Fruit fly (Drosophila melanogaster) whole organism, embryonic: ENCODE data around the gene lqfR.

ENCODE experiments used
- B-H2 ChIP-seq: fragments of 200-800 bp; sonication (Bioruptor generic); optimal IDR thresholded peaks from 2 replicates; lab custom pipeline; 2018; ENCODE audit warnings: missing biosample characterization, mild to moderate bottlenecking, missing genetic modification characterization
- CG10543 ChIP-seq: fragments of 200-800 bp; sonication (Bioruptor generic); optimal IDR thresholded peaks from 3 replicates; lab custom pipeline; 2017; ENCODE audit warnings: missing biosample characterization, mild to moderate bottlenecking, missing genetic modification characterization, moderate library complexity
- CG13894 ChIP-seq: fragments of 200-800 bp; sonication (Bioruptor generic); optimal IDR thresholded peaks from 3 replicates; lab custom pipeline; 2018; ENCODE audit warnings: missing biosample characterization, mild to moderate bottlenecking, missing genetic modification characterization, moderate library complexity
- CG16815 ChIP-seq: fragments of 200-800 bp; sonication (Bioruptor generic); optimal IDR thresholded peaks from 3 replicates; lab custom pipeline; 2017; ENCODE audit warnings: missing biosample characterization, mild to moderate bottlenecking, missing genetic modification characterization
- CG2678 ChIP-seq: fragments of 200-800 bp; sonication (Bioruptor generic); optimal IDR thresholded peaks from 3 replicates; lab custom pipeline; 2019; ENCODE audit warnings: missing biosample characterization, mild to moderate bottlenecking, missing genetic modification characterization, moderate library complexity
- CG34376 ChIP-seq: fragments of 200-800 bp; sonication (Bioruptor generic); optimal IDR thresholded peaks from 2 replicates; lab custom pipeline; 2018; ENCODE audit warnings: missing biosample characterization, mild to moderate bottlenecking, missing genetic modification characterization
- CG4707 ChIP-seq: fragments of 200-800 bp; sonication (Bioruptor generic); optimal IDR thresholded peaks from 2 replicates; lab custom pipeline; 2018; ENCODE audit warnings: missing biosample characterization, mild to moderate bottlenecking, missing genetic modification characterization, moderate library complexity
- CG6254 ChIP-seq: fragments of 200-800 bp; sonication (Bioruptor generic); optimal IDR thresholded peaks from 3 replicates; lab custom pipeline; 2017; ENCODE audit warnings: mild to moderate bottlenecking, missing biosample characterization, missing genetic modification reagents, missing genetic modification characterization
- CG7928 ChIP-seq: fragments of 200-800 bp; sonication (Bioruptor generic); optimal IDR thresholded peaks from 2 replicates; lab custom pipeline; 2017; ENCODE audit warnings: missing biosample characterization, mild to moderate bottlenecking, missing genetic modification characterization
- CG7963 ChIP-seq: fragments of 200-800 bp; sonication (Bioruptor generic); IDR thresholded peaks from 3 replicates; pipeline ENCODE4 v1.3.6; 2022; ENCODE audit warnings: missing biosample characterization, missing genetic modification characterization; ENCODE audit not compliant: partially characterized antibody
- CG8765 ChIP-seq: fragments of 200-800 bp; sonication (Bioruptor generic); IDR thresholded peaks from 2 replicates; pipeline ENCODE4 v1.3.6; 2022; ENCODE audit warnings: missing biosample characterization, missing genetic modification characterization
- CG8924 ChIP-seq: fragments of 200-800 bp; optimal IDR thresholded peaks from 3 replicates; lab custom pipeline; 2019; ENCODE audit warnings: missing biosample characterization, mild to moderate bottlenecking, missing genetic modification characterization, moderate library complexity
- Doc3 ChIP-seq: fragments of 200-800 bp; sonication (Bioruptor generic); IDR thresholded peaks from 3 replicates; pipeline ENCODE4 v1.3.6; 2022; ENCODE audit warnings: missing biosample characterization, missing genetic modification characterization; ENCODE audit not compliant: partially characterized antibody
- Drgx ChIP-seq: fragments of 200-800 bp; sonication (Bioruptor generic); IDR thresholded peaks from 2 replicates; pipeline ENCODE4 v1.3.6; 2022; ENCODE audit warnings: missing biosample characterization, missing genetic modification characterization
- Gug ChIP-seq: fragments of 200-800 bp; sonication (Bioruptor generic); IDR thresholded peaks from 4 replicates; pipeline ENCODE4 v1.3.6; 2022; ENCODE audit warnings: missing biosample characterization, missing genetic modification characterization
- H2.0 ChIP-seq: fragments of 200-800 bp; sonication (Bioruptor generic); IDR thresholded peaks from 2 replicates; pipeline ENCODE4 v1.3.6; 2022; ENCODE audit warnings: missing biosample characterization, missing genetic modification characterization
- HLH54F ChIP-seq: fragments of 200-800 bp; sonication (Bioruptor generic); optimal IDR thresholded peaks from 3 replicates; lab custom pipeline; 2016; ENCODE audit warnings: missing biosample characterization, missing genetic modification characterization
- Hey ChIP-seq: fragments of 200-800 bp; sonication (Bioruptor generic); optimal IDR thresholded peaks from 3 replicates; lab custom pipeline; 2018; ENCODE audit warnings: missing biosample characterization, mild to moderate bottlenecking, missing genetic modification characterization
- Hr51 ChIP-seq, 2 experiments: fragments of 200-800 bp; sonication (Bioruptor generic); optimal IDR thresholded peaks; 2 replicates in 1 of 2; 3 replicates in 1 of 2; lab custom pipeline; 2016 to 2018; ENCODE audit warnings: missing biosample characterization in 2 of 2, missing genetic modification characterization in 2 of 2, mild to moderate bottlenecking in 1 of 2, moderate library complexity in 1 of 2
- Lpt ChIP-seq: fragments of >200 bp; optimal IDR thresholded peaks from 2 replicates; lab custom pipeline; 2018; ENCODE audit warnings: missing biosample characterization, missing genetic modification characterization
- PHDP ChIP-seq: fragments of 200-800 bp; sonication (Bioruptor generic); optimal IDR thresholded peaks from 3 replicates; lab custom pipeline; 2018; ENCODE audit warnings: missing biosample characterization, mild to moderate bottlenecking, missing genetic modification characterization, moderate library complexity
- Ssrp ChIP-seq: fragments of 200-800 bp; sonication (Bioruptor generic); optimal IDR thresholded peaks from 2 replicates; lab custom pipeline; 2018; ENCODE audit warnings: missing biosample characterization, mild to moderate bottlenecking, missing genetic modification characterization, moderate library complexity
- Taf1 ChIP-seq: fragments of 200-800 bp; sonication (Bioruptor generic); IDR thresholded peaks from 2 replicates; pipeline ENCODE4 v1.3.6; 2022; ENCODE audit warnings: missing biosample characterization, missing genetic modification characterization
- Xrp1 ChIP-seq: fragments of 200-800 bp; sonication (Bioruptor generic); IDR thresholded peaks from 2 replicates; pipeline ENCODE4 v1.3.6; 2022; ENCODE audit warnings: missing biosample characterization, missing genetic modification characterization
- ab ChIP-seq: fragments of 200-800 bp; sonication (Bioruptor generic); optimal IDR thresholded peaks from 2 replicates; lab custom pipeline; 2016; ENCODE audit warnings: missing biosample characterization, missing genetic modification characterization
- ac ChIP-seq: fragments of 200-800 bp; sonication (Bioruptor generic); optimal IDR thresholded peaks from 3 replicates; lab custom pipeline; 2017; ENCODE audit warnings: missing biosample characterization, mild to moderate bottlenecking, missing genetic modification characterization
- al ChIP-seq: fragments of 200-800 bp; sonication (Bioruptor generic); IDR thresholded peaks from 2 replicates; pipeline ENCODE4 v1.3.6; 2022; ENCODE audit warnings: missing biosample characterization, missing genetic modification characterization
- ap ChIP-seq: fragments of 200-800 bp; sonication (Bioruptor generic); IDR thresholded peaks from 2 replicates; pipeline ENCODE4 v1.3.6; 2022; ENCODE audit warnings: missing biosample characterization, missing genetic modification characterization
- ase ChIP-seq: fragments of 200-800 bp; sonication (Bioruptor generic); IDR thresholded peaks from 3 replicates; pipeline ENCODE4 v1.3.6; 2022; ENCODE audit warnings: missing biosample characterization, missing genetic modification characterization
- btn ChIP-seq: fragments of 200-800 bp; sonication (Bioruptor generic); optimal IDR thresholded peaks from 2 replicates; lab custom pipeline; 2016; ENCODE audit warnings: missing biosample characterization, missing genetic modification characterization
- chinmo ChIP-seq: fragments of 200-800 bp; sonication (Bioruptor generic); IDR thresholded peaks from 4 replicates; pipeline ENCODE4 v1.3.6; 2022; ENCODE audit warnings: missing biosample characterization, missing genetic modification characterization; ENCODE audit not compliant: partially characterized antibody
- crol ChIP-seq: fragments of 200-800 bp; sonication (Bioruptor generic); IDR thresholded peaks from 2 replicates; pipeline ENCODE4 v1.3.6; 2022; ENCODE audit warnings: missing biosample characterization, missing genetic modification characterization
- esg ChIP-seq: fragments of 200-800 bp; sonication (Bioruptor generic); conservative IDR thresholded peaks from 2 replicates; pipeline ENCODE4 v1.3.6; 2022; ENCODE audit warnings: missing biosample characterization, missing genetic modification characterization
- fd96Cb ChIP-seq: fragments of 200-800 bp; sonication (Bioruptor generic); optimal IDR thresholded peaks from 2 replicates; lab custom pipeline; 2018; ENCODE audit warnings: missing biosample characterization, mild to moderate bottlenecking, missing genetic modification characterization, moderate library complexity
- gfzf ChIP-seq: fragments of 200-800 bp; sonication (Bioruptor generic); optimal IDR thresholded peaks from 2 replicates; lab custom pipeline; 2016; ENCODE audit warnings: missing biosample characterization, mild to moderate bottlenecking, missing genetic modification characterization, moderate library complexity
- gro ChIP-seq: fragments of 200-800 bp; sonication (Bioruptor generic); optimal IDR thresholded peaks from 2 replicates; lab custom pipeline; 2016; ENCODE audit warnings: missing biosample characterization, missing genetic modification characterization
- hb ChIP-seq: fragments of 200-800 bp; sonication (Bioruptor generic); IDR thresholded peaks from 3 replicates; pipeline ENCODE4 v1.3.6; 2022; ENCODE audit warnings: missing biosample characterization, missing genetic modification characterization; ENCODE audit not compliant: partially characterized antibody
- insv ChIP-seq, 2 experiments: fragments of 200-800 bp; sonication (Bioruptor generic); optimal IDR thresholded peaks; 3 replicates each; lab custom pipeline; 2016 to 2018; ENCODE audit warnings: missing biosample characterization in 2 of 2, missing genetic modification characterization in 2 of 2
- lola ChIP-seq, 3 experiments: fragments of >200 bp in 2 of 3; fragments of 200-800 bp in 1 of 3; sonication (Bioruptor generic) in 1 of 3; optimal IDR thresholded peaks; 2 replicates each; lab custom pipeline; 2017 to 2019; ENCODE audit warnings: missing biosample characterization in 3 of 3, missing genetic modification characterization in 3 of 3, mild to moderate bottlenecking in 1 of 3, moderate library complexity in 1 of 3
- odd ChIP-seq: fragments of 200-800 bp; sonication (Bioruptor generic); optimal IDR thresholded peaks from 2 replicates; lab custom pipeline; 2017; ENCODE audit warnings: missing biosample characterization, mild to moderate bottlenecking, missing genetic modification characterization
- pzg ChIP-seq: fragments of 200-800 bp; sonication (Bioruptor generic); optimal IDR thresholded peaks from 3 replicates; lab custom pipeline; 2018; ENCODE audit warnings: missing biosample characterization, mild to moderate bottlenecking, missing genetic modification characterization, moderate library complexity
- salm ChIP-seq: fragments of 200-800 bp; sonication (Bioruptor generic); optimal IDR thresholded peaks from 2 replicates; lab custom pipeline; 2018; ENCODE audit warnings: missing biosample characterization, mild to moderate bottlenecking, missing genetic modification characterization
- sens-2 ChIP-seq: fragments of 200-800 bp; sonication (Bioruptor generic); IDR thresholded peaks from 2 replicates; pipeline ENCODE4 v1.3.6; 2022; ENCODE audit warnings: missing biosample characterization, missing genetic modification characterization
- slbo ChIP-seq: fragments of 200-800 bp; sonication (Bioruptor generic); IDR thresholded peaks from 2 replicates; pipeline ENCODE4 v1.3.6; 2022; ENCODE audit warnings: missing biosample characterization, missing genetic modification characterization
- slou ChIP-seq: fragments of 200-800 bp; sonication (Bioruptor generic); optimal IDR thresholded peaks from 3 replicates; lab custom pipeline; 2016; ENCODE audit warnings: missing biosample characterization, missing genetic modification characterization
- sna ChIP-seq: fragments of 200-800 bp; sonication (Bioruptor generic); IDR thresholded peaks from 2 replicates; pipeline ENCODE4 v1.3.6; 2022; ENCODE audit warnings: missing biosample characterization, missing genetic modification characterization; ENCODE audit not compliant: partially characterized antibody
- so ChIP-seq: fragments of 200-800 bp; sonication (Bioruptor generic); IDR thresholded peaks from 3 replicates; pipeline ENCODE4 v1.3.6; 2022; ENCODE audit warnings: missing biosample characterization, missing genetic modification characterization
- tgo ChIP-seq: fragments of 200-800 bp; sonication (Bioruptor generic); IDR thresholded peaks from 3 replicates; pipeline ENCODE4 v1.3.6; 2022; ENCODE audit warnings: missing biosample characterization, missing genetic modification characterization
- trh ChIP-seq: fragments of 200-800 bp; sonication (Bioruptor generic); optimal IDR thresholded peaks from 2 replicates; lab custom pipeline; 2016; ENCODE audit warnings: missing biosample characterization, missing genetic modification characterization
- usp ChIP-seq: fragments of >200 bp; optimal IDR thresholded peaks from 2 replicates; lab custom pipeline; 2017; ENCODE audit warnings: missing biosample characterization, missing genetic modification characterization

Gene lqfR

DNA sequence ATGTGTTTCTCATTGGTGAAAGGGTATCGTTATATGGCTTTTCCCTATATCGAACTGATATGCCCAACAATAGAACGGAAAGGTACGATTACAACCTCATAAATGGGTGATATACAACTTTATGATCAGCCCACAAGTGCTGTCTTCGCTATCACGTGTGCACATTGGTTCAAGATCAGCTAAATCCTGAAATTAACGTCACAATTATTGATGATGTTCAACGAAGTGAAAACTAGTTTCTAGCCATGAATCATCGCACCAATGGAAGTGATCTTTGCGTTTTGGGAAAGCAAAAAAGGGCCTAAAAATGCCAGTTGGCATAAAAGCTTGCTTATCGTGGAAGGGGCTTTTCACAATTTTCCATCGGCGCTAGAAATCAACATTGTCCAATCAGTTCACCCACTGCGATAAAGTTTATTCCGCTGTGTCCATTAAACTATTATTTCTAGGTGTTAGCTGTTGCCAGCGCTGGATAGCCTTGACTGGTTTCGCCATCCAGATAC, 53.6 kb downstream of the lqfR start, which contains the start of gene CG7054:
CG7054 (plus strand) TSS at position 375 of the 503 bp plus-strand sequence.
- peak; percentile 91 for TF ChIP-seq CG34376 (GFP tag; lab: Kevin White, UChicago)
- TF ChIP-seq CG16815 (GFP tag; lab: Kevin White, UChicago): no peak
- TF ChIP-seq HLH54F: no peak
- no peak for TF ChIP-seq esg (GFP tag; lab: Robert Waterston, UW)
- no peak for TF ChIP-seq fd96Cb (tag; lab: Kevin White, UChicago)
- no peak for TF ChIP-seq al (GFP tag; lab: Robert Waterston, UW)
- no peak for TF ChIP-seq insv (GFP tag; optimal IDR thresholded peaks at IDR 0.05; lab: Kevin White, UChicago)
- TF ChIP-seq CG8765 (GFP tag; lab: Robert Waterston, UW): no peak
- no peak for TF ChIP-seq sens-2
- TF ChIP-seq ab: no peak
- TF ChIP-seq Drgx: no peak
- TF ChIP-seq pzg (GFP tag; lab: Kevin White, UChicago): peak; percentile 16
- TF ChIP-seq CG7928 (GFP tag; lab: Kevin White, UChicago): no peak
- peak; percentile 42 for TF ChIP-seq odd (GFP tag; lab: Kevin White, UChicago)
- TF ChIP-seq crol (GFP tag; lab: Robert Waterston, UW): no peak
- peak; percentile 42 for TF ChIP-seq salm (tag; lab: Kevin White, UChicago)
- TF ChIP-seq Xrp1 (GFP tag; lab: Robert Waterston, UW): no peak
- TF ChIP-seq lola (GFP tag; optimal IDR thresholded peaks at IDR 0.05; lab: Kevin White, UChicago): no peak
- 0 out of 4 replicates have a peak, but pooled peaks have one; percentile 61 for TF ChIP-seq chinmo
- no peak for TF ChIP-seq H2.0 (GFP tag; lab: Robert Waterston, UW)
- TF ChIP-seq CG4707 (GFP tag; lab: Kevin White, UChicago): no peak
- no peak for TF ChIP-seq ac (GFP tag; lab: Kevin White, UChicago)
- TF ChIP-seq tgo (GFP tag; lab: Robert Waterston, UW): no peak
- no peak for TF ChIP-seq CG8924 (tag; lab: Kevin White, UChicago)
- TF ChIP-seq so (GFP tag; lab: Robert Waterston, UW): no peak
- peak; percentile 56 for TF ChIP-seq CG10543 (GFP tag; lab: Kevin White, UChicago)
- no peak for TF ChIP-seq Hey (tag; lab: Kevin White, UChicago)
- TF ChIP-seq CG6254 (GFP tag; lab: Kevin White, UChicago): peak; percentile 6
- no peak for TF ChIP-seq slou (GFP tag; lab: Kevin White, UChicago)
- no peak for TF ChIP-seq sna (GFP tag; lab: Robert Waterston, UW)
- no peak for TF ChIP-seq CG7963 (GFP tag; lab: Robert Waterston, UW)
- TF ChIP-seq CG13894 (tag; lab: Kevin White, UChicago): peak; percentile 88
- no peak for TF ChIP-seq btn
- TF ChIP-seq Doc3 (GFP tag; lab: Robert Waterston, UW): 0 out of 3 replicates have a peak, but pooled peaks have one; percentile 18
- TF ChIP-seq Gug: no peak
- TF ChIP-seq Hr51 (GFP tag; optimal IDR thresholded peaks at IDR 0.05; lab: Kevin White, UChicago): peak in 1 of 2 experiments; percentile 44
- no peak for TF ChIP-seq Taf1
- TF ChIP-seq Ssrp: no peak
- no peak for TF ChIP-seq usp (GFP tag; lab: Kevin White, UChicago)
- TF ChIP-seq Lpt (GFP tag; lab: Kevin White, UChicago): no peak
- no peak for TF ChIP-seq ase (GFP tag; lab: Robert Waterston, UW)
- peak; percentile 34 for TF ChIP-seq gro (GFP tag; lab: Kevin White, UChicago)
- TF ChIP-seq PHDP (tag; lab: Kevin White, UChicago): peak; percentile 51
- peak; percentile 66 for TF ChIP-seq B-H2 (GFP tag; lab: Kevin White, UChicago)
- no peak for TF ChIP-seq hb (GFP tag; lab: Robert Waterston, UW)
- no peak for TF ChIP-seq trh (GFP tag; lab: Kevin White, UChicago)
- peak; percentile 37; the same call in 1 of the 2 replicates for TF ChIP-seq slbo
- TF ChIP-seq gfzf (GFP tag; lab: Kevin White, UChicago): peak; percentile 61
- no peak for TF ChIP-seq ap
- TF ChIP-seq CG2678 (tag; lab: Kevin White, UChicago): peak; percentile 61
